Worm (Caenorhabditis elegans) whole organism, L3 larva: ENCODE results near the gene Y116A8B.4.

ENCODE experiments used
- daf-12 ChIP-seq: fragments of 150-350 bp; optimal IDR thresholded peaks from 2 replicates; lab custom pipeline; 2014; ENCODE audit warnings: missing biosample characterization, missing genetic modification reagents, missing genetic modification characterization
- fos-1 ChIP-seq: fragments of 150-350 bp; optimal IDR thresholded peaks from 2 replicates; lab custom pipeline; 2014; ENCODE audit warnings: missing biosample characterization, missing genetic modification characterization
- lin-39 ChIP-seq: fragments of 150-350 bp; optimal IDR thresholded peaks from 2 replicates; lab custom pipeline; 2018; ENCODE audit warnings: missing biosample characterization, missing genetic modification reagents, missing genetic modification characterization
- tbx-2 ChIP-seq: sonication (generic microtip); optimal IDR thresholded peaks from 2 replicates; lab custom pipeline; 2016; ENCODE audit warnings: mild to moderate bottlenecking, missing genetic modification characterization, missing compliant biosample characterization

ce11 chrIV:17223474-17223873, at the start of gene Y116A8B.4:
- TF ChIP-seq lin-39: no peak
- no peak for TF ChIP-seq fos-1
- no peak for TF ChIP-seq tbx-2 (tag; lab: Kevin White, UChicago)
- TF ChIP-seq daf-12: no peak
